Fruit fly (Drosophila melanogaster): ENCODE data around the gene CG33673.
A peak's percentile ranks its signal among the peaks of the same experiment; 100 is the strongest.

CG33673 gene

DNA sequence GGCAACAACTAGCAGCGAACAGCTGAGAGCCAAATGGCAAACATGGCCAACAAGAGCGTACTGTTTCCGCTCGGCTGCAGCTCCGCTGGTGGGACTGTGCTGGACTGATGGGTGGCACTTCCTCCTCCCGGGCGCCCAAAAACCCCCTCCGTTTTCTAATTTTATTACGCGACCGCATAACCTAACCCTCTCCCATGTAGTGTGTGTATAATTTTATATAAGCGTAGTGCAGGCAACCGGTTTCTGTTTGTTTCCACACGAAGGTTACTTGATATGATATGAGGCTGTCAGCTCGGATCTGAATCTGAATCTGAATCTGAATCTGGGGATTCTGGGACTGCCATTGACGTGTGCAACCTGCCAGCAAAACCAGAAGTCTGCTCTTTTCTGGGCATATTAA is 43.6 kb downstream of the CG33673 start:
- TF ChIP-seq kay (GFP tag; ENCODE audit: borderline replicate concordance): no peak
- no peak for TF ChIP-seq CG7101 (tag; optimal IDR thresholded peaks at IDR 0.05)
- TF ChIP-seq pad (GFP tag; optimal IDR thresholded peaks at IDR 0.05): no peak
- no peak for TF ChIP-seq CG7045 (GFP tag; optimal IDR thresholded peaks at IDR 0.05)
- no peak for TF ChIP-seq CG5204 (GFP tag; optimal IDR thresholded peaks at IDR 0.05)
- no peak for TF ChIP-seq tj (GFP tag; optimal IDR thresholded peaks at IDR 0.05)
- no peak for TF ChIP-seq toe (GFP tag; optimal IDR thresholded peaks at IDR 0.05)
- TF ChIP-seq CG12768 (GFP tag; optimal IDR thresholded peaks at IDR 0.05): no peak
- no peak for TF ChIP-seq Mnt (GFP tag; optimal IDR thresholded peaks at IDR 0.05)
- no peak for TF ChIP-seq CG11617 (GFP tag; optimal IDR thresholded peaks at IDR 0.05)
- no peak for TF ChIP-seq CG14711 (tag; optimal IDR thresholded peaks at IDR 0.05)
- no peak for TF ChIP-seq cnc (optimal IDR thresholded peaks at IDR 0.05)
- TF ChIP-seq ovo (GFP tag; optimal IDR thresholded peaks at IDR 0.05): no peak
- TF ChIP-seq Clk (GFP tag; optimal IDR thresholded peaks at IDR 0.05): no peak
- no peak for TF ChIP-seq cic (GFP tag; optimal IDR thresholded peaks at IDR 0.05)
- TF ChIP-seq CG33017 (tag; optimal IDR thresholded peaks at IDR 0.05): no peak
- no peak for TF ChIP-seq Hr96 (GFP tag; optimal IDR thresholded peaks at IDR 0.05)
- no peak for TF ChIP-seq Crg-1 (GFP tag; optimal IDR thresholded peaks at IDR 0.05)
- no peak for TF ChIP-seq bab1 (GFP tag; optimal IDR thresholded peaks at IDR 0.05)
- no peak for TF ChIP-seq CG1620 (GFP tag; optimal IDR thresholded peaks at IDR 0.05)

DNA sequence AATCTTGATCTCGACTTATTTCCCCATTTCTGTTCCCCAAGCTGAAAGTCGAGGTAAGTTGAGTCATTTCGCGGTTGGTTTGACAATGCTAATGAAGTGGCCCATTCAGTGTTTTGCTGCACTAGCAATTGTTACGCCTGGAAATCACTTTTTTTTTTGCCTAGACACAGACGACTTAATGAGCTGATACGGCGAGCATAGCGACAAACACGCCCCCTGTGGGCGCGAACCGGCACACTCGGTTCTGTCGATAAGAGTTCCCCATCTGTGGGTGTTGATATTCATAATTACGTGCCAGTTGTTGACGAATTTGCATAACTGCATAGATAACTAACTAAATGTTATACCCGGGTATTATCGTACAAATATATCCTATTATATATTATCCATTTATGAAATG is 44.3 kb downstream of the CG33673 start:
- TF ChIP-seq tj (GFP tag; optimal IDR thresholded peaks at IDR 0.05) (peak; percentile 2), Mnt (GFP tag; optimal IDR thresholded peaks at IDR 0.05) (no peak)

DNA sequence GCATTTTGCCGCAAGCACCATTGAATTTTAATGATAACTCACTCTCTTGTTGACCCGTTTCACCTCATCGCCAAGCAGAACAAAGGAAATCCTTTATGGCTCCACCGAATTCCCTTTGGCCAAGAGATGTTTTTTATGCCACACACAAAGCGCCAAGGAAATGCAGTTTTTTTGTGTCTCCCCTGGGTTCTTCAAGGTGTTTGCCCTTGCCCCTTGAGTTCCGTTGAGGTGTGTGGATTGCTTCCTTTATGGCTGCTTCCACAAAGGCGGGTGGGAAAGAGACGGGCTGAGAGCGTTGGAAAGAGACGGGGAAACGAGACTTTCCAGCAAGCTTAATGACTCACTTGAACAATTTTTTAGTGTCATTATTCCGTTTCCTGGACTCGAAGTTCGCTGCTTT is 45.3 kb downstream of the CG33673 start:
- TF ChIP-seq toe (GFP tag; optimal IDR thresholded peaks at IDR 0.05) (no peak), Crg-1 (GFP tag; optimal IDR thresholded peaks at IDR 0.05) (no peak), kay (GFP tag; ENCODE audit: borderline replicate concordance) (no peak), Mnt (GFP tag; optimal IDR thresholded peaks at IDR 0.05) (no peak), Hr96 (GFP tag; optimal IDR thresholded peaks at IDR 0.05) (no peak), pad (GFP tag; optimal IDR thresholded peaks at IDR 0.05) (no peak), cnc (optimal IDR thresholded peaks at IDR 0.05) (no peak), CG7045 (GFP tag; optimal IDR thresholded peaks at IDR 0.05) (no peak), tj (GFP tag; optimal IDR thresholded peaks at IDR 0.05) (no peak), CG1620 (GFP tag; optimal IDR thresholded peaks at IDR 0.05) (no peak), CG5204 (GFP tag; optimal IDR thresholded peaks at IDR 0.05) (no peak), bab1 (GFP tag; optimal IDR thresholded peaks at IDR 0.05) (no peak), CG7101 (tag; optimal IDR thresholded peaks at IDR 0.05) (no peak), CG11617 (GFP tag; optimal IDR thresholded peaks at IDR 0.05) (no peak), cic (GFP tag; optimal IDR thresholded peaks at IDR 0.05) (no peak), Clk (GFP tag; optimal IDR thresholded peaks at IDR 0.05) (no peak), CG33017 (tag; optimal IDR thresholded peaks at IDR 0.05) (no peak), ovo (GFP tag; optimal IDR thresholded peaks at IDR 0.05) (no peak)

All from whole organism, adult.